Worm (Caenorhabditis elegans) whole organism, L1 larva: ENCODE results near the gene rmd-1.

Experiments
- C16A3.4 ChIP-seq: fragments of 150-350 bp; optimal IDR thresholded peaks from 2 replicates; lab custom pipeline; 2014; ENCODE audit warnings: missing biosample characterization, missing genetic modification characterization
- C34B4.2 ChIP-seq: sonication (generic microtip); optimal IDR thresholded peaks from 2 replicates; lab custom pipeline; 2017; ENCODE audit warnings: mild to moderate bottlenecking, missing genetic modification characterization, missing compliant biosample characterization
- F16B12.6 ChIP-seq: fragments of 150-350 bp; optimal IDR thresholded peaks from 2 replicates; lab custom pipeline; 2014; ENCODE audit warnings: missing biosample characterization, missing genetic modification characterization
- aly-2 ChIP-seq: fragments of 150-350 bp; optimal IDR thresholded peaks from 2 replicates; lab custom pipeline; 2014; ENCODE audit warnings: missing biosample characterization, missing genetic modification characterization
- ceh-63 ChIP-seq: fragments of 200-800 bp; sonication (Bioruptor generic); optimal IDR thresholded peaks from 2 replicates; lab custom pipeline; 2018; ENCODE audit warnings: mild to moderate bottlenecking, missing genetic modification characterization, missing compliant biosample characterization
- ceh-8 ChIP-seq: fragments of 200-800 bp; sonication (Bioruptor generic); optimal IDR thresholded peaks from 2 replicates; lab custom pipeline; 2018; ENCODE audit warnings: mild to moderate bottlenecking, missing genetic modification characterization, moderate library complexity, missing compliant biosample characterization
- ceh-88 ChIP-seq: fragments of 200-800 bp; sonication (Bioruptor generic); IDR thresholded peaks from 2 replicates; pipeline ENCODE4 v1.3.6; 2022; ENCODE audit warnings: missing genetic modification characterization, missing compliant biosample characterization
- dpl-1 ChIP-seq, 3 experiments: fragments of 150-350 bp in 2 of 3; sonication (generic microtip) in 1 of 3; optimal IDR thresholded peaks; 2 replicates each; lab custom pipeline; 2014 to 2017; ENCODE audit warnings: missing biosample characterization in 3 of 3, missing genetic modification characterization in 3 of 3, missing genetic modification reagents in 3 of 3
- dsc-1 ChIP-seq: sonication (generic microtip); optimal IDR thresholded peaks from 2 replicates; lab custom pipeline; 2016; ENCODE audit warnings: mild to moderate bottlenecking, missing genetic modification characterization, missing compliant biosample characterization
- efl-3 ChIP-seq: fragments of 200-800 bp; sonication (Bioruptor generic); optimal IDR thresholded peaks from 2 replicates; lab custom pipeline; 2018; ENCODE audit warnings: mild to moderate bottlenecking, missing genetic modification characterization, missing compliant biosample characterization
- egl-13 ChIP-seq: sonication (generic microtip); optimal IDR thresholded peaks from 2 replicates; lab custom pipeline; 2016; ENCODE audit warnings: missing genotype, missing genetic modification reagents, missing genetic modification characterization, missing compliant biosample characterization
- elt-3 ChIP-seq, 6 experiments: fragments of 150-350 bp in 1 of 6; sonication (generic microtip); optimal IDR thresholded peaks; 2 replicates each; lab custom pipeline; 2017 to 2018; ENCODE audit warnings: missing biosample characterization in 6 of 6, missing genetic modification characterization in 6 of 6, inconsistent platforms in 1 of 6
- fkh-10 ChIP-seq: sonication (generic microtip); optimal IDR thresholded peaks from 2 replicates; lab custom pipeline; 2017; ENCODE audit warnings: missing biosample characterization, missing genetic modification reagents, missing genetic modification characterization
- fkh-4 ChIP-seq: sonication (generic microtip); optimal IDR thresholded peaks from 2 replicates; lab custom pipeline; 2016; ENCODE audit warnings: missing compliant biosample characterization, missing genetic modification characterization, borderline replicate concordance
- hlh-4 ChIP-seq: sonication (generic microtip); optimal IDR thresholded peaks from 2 replicates; lab custom pipeline; 2016; ENCODE audit warnings: mild to moderate bottlenecking, missing genetic modification characterization, missing compliant biosample characterization
- irx-1 ChIP-seq: sonication (generic microtip); optimal IDR thresholded peaks from 2 replicates; lab custom pipeline; 2016; ENCODE audit warnings: missing genetic modification characterization, missing compliant biosample characterization
- isw-1 ChIP-seq: fragments of 200-800 bp; sonication (Bioruptor generic); IDR thresholded peaks from 2 replicates; pipeline ENCODE4 v1.3.6; 2022; ENCODE audit warnings: missing genetic modification characterization, missing compliant biosample characterization
- lin-14 ChIP-seq: fragments of 200-800 bp; sonication (Bioruptor generic); optimal IDR thresholded peaks from 2 replicates; lab custom pipeline; 2018; ENCODE audit warnings: mild to moderate bottlenecking, missing genetic modification characterization, moderate library complexity, missing compliant biosample characterization
- lin-15B ChIP-seq: fragments of 150-350 bp; sonication (generic microtip); optimal IDR thresholded peaks from 3 replicates; lab custom pipeline; 2014; ENCODE audit warnings: missing biosample characterization, missing genetic modification characterization
- lin-35 ChIP-seq, 2 experiments: fragments of 150-350 bp; optimal IDR thresholded peaks; 2 replicates each; lab custom pipeline; 2014; ENCODE audit warnings: missing biosample characterization in 2 of 2, missing genetic modification characterization in 2 of 2, missing genetic modification reagents in 2 of 2
- lir-3 ChIP-seq: sonication (generic microtip); optimal IDR thresholded peaks from 2 replicates; lab custom pipeline; 2016; ENCODE audit warnings: mild to moderate bottlenecking, missing genetic modification characterization, moderate library complexity, missing compliant biosample characterization; ENCODE audit not compliant: poor library complexity
- lsy-2 ChIP-seq, 2 experiments: fragments of 150-350 bp; optimal IDR thresholded peaks; 2 replicates each; lab custom pipeline; 2014; ENCODE audit warnings: missing biosample characterization in 2 of 2, missing genetic modification characterization in 2 of 2
- mab-9 ChIP-seq: fragments of 200-800 bp; sonication (Bioruptor generic); IDR thresholded peaks from 2 replicates; pipeline ENCODE4 v1.3.6; 2022; ENCODE audit warnings: missing genetic modification reagents, missing genetic modification characterization, missing compliant biosample characterization
- mef-2 ChIP-seq: fragments of 150-350 bp; optimal IDR thresholded peaks from 2 replicates; lab custom pipeline; 2014; ENCODE audit warnings: missing biosample characterization, missing genetic modification characterization
- mep-1 ChIP-seq: fragments of 150-350 bp; optimal IDR thresholded peaks from 2 replicates; lab custom pipeline; 2014; ENCODE audit warnings: missing biosample characterization, missing genetic modification characterization
- nhr-11 ChIP-seq: fragments of 150-350 bp; optimal IDR thresholded peaks from 2 replicates; lab custom pipeline; 2014; ENCODE audit warnings: missing biosample characterization, missing genetic modification characterization
- nhr-12 ChIP-seq: sonication (generic microtip); optimal IDR thresholded peaks from 2 replicates; lab custom pipeline; 2017; ENCODE audit warnings: missing biosample characterization, missing genetic modification characterization
- nhr-19 ChIP-seq: fragments of 200-800 bp; sonication (Bioruptor generic); conservative IDR thresholded peaks from 2 replicates; pipeline ENCODE4 v1.3.6; 2022; ENCODE audit warnings: missing genetic modification characterization, missing compliant biosample characterization
- nhr-20 ChIP-seq: sonication (generic microtip); optimal IDR thresholded peaks from 2 replicates; lab custom pipeline; 2016; ENCODE audit warnings: mild to moderate bottlenecking, missing genetic modification characterization, missing compliant biosample characterization
- nhr-47 ChIP-seq: sonication (generic microtip); optimal IDR thresholded peaks from 2 replicates; lab custom pipeline; 2016; ENCODE audit warnings: mild to moderate bottlenecking, missing genetic modification characterization, moderate library complexity, missing compliant biosample characterization
- nhr-85 ChIP-seq: sonication (generic microtip); peaks from one replicate; lab custom pipeline; 2016; ENCODE audit warnings: missing genetic modification characterization, inconsistent platforms, missing compliant biosample characterization
- pag-3 ChIP-seq: sonication (generic microtip); optimal IDR thresholded peaks from 2 replicates; lab custom pipeline; 2017; ENCODE audit warnings: missing genetic modification characterization, mild to moderate bottlenecking, missing compliant biosample characterization, antibody characterized with exemption, borderline replicate concordance; ENCODE audit not compliant: insufficient read depth
- pax-3 ChIP-seq: fragments of 200-800 bp; sonication (Bioruptor generic); optimal IDR thresholded peaks from 2 replicates; lab custom pipeline; 2018; ENCODE audit warnings: mild to moderate bottlenecking, missing genetic modification characterization, moderate library complexity, missing compliant biosample characterization
- pqm-1 ChIP-seq: sonication (generic microtip); optimal IDR thresholded peaks from 3 replicates; lab custom pipeline; 2017; ENCODE audit warnings: missing biosample characterization, missing genetic modification characterization
- rnt-1 ChIP-seq: sonication (generic microtip); optimal IDR thresholded peaks from 2 replicates; lab custom pipeline; 2016; ENCODE audit warnings: mild to moderate bottlenecking, missing genetic modification characterization, moderate library complexity, missing compliant biosample characterization
- snpc-4 ChIP-seq: fragments of 150-350 bp; optimal IDR thresholded peaks from 2 replicates; lab custom pipeline; 2014; ENCODE audit warnings: missing biosample characterization, missing genetic modification characterization
- sptf-1 ChIP-seq: fragments of 150-350 bp; optimal IDR thresholded peaks from 2 replicates; lab custom pipeline; 2014; ENCODE audit warnings: missing biosample characterization, missing genetic modification characterization
- sup-37 ChIP-seq: fragments of 200-800 bp; sonication (Bioruptor generic); optimal IDR thresholded peaks from 2 replicates; lab custom pipeline; 2018; ENCODE audit warnings: mild to moderate bottlenecking, missing genetic modification characterization, missing compliant biosample characterization
- tlp-1 ChIP-seq: fragments of 150-350 bp; optimal IDR thresholded peaks from 2 replicates; lab custom pipeline; 2014; ENCODE audit warnings: missing biosample characterization, missing genetic modification characterization
- unc-130 ChIP-seq: fragments of 150-350 bp; optimal IDR thresholded peaks from 2 replicates; lab custom pipeline; 2017; ENCODE audit warnings: missing biosample characterization, missing genetic modification characterization, inconsistent platforms
- unc-30 ChIP-seq: sonication (generic microtip); optimal IDR thresholded peaks from 2 replicates; lab custom pipeline; 2017; ENCODE audit warnings: missing biosample characterization, missing genetic modification characterization
- unc-62 ChIP-seq: fragments of 150-350 bp; optimal IDR thresholded peaks from 2 replicates; lab custom pipeline; 2014; ENCODE audit warnings: missing biosample characterization, missing genetic modification reagents, missing genetic modification characterization
- unc-86 ChIP-seq: sonication (generic microtip); optimal IDR thresholded peaks from 2 replicates; lab custom pipeline; 2016; ENCODE audit warnings: missing genetic modification characterization, missing compliant biosample characterization
- unc-98 ChIP-seq: fragments of 200-800 bp; sonication (Bioruptor generic); IDR thresholded peaks from 2 replicates; pipeline ENCODE4 v1.3.6; 2022; ENCODE audit warnings: missing genetic modification characterization, missing compliant biosample characterization
- vab-15 ChIP-seq: sonication (generic microtip); optimal IDR thresholded peaks from 2 replicates; lab custom pipeline; 2017; ENCODE audit warnings: missing genotype, mild to moderate bottlenecking, missing genetic modification characterization, missing compliant biosample characterization
- zag-1 ChIP-seq: fragments of 150-350 bp; optimal IDR thresholded peaks from 2 replicates; lab custom pipeline; 2014; ENCODE audit warnings: missing biosample characterization, missing genetic modification characterization
- zip-4 ChIP-seq: fragments of 200-800 bp; sonication (Bioruptor generic); optimal IDR thresholded peaks from 2 replicates; lab custom pipeline; 2018; ENCODE audit warnings: mild to moderate bottlenecking, missing genetic modification characterization, moderate library complexity, missing compliant biosample characterization
- ztf-4 ChIP-seq: fragments of 150-350 bp; optimal IDR thresholded peaks from 2 replicates; lab custom pipeline; 2014; ENCODE audit warnings: missing biosample characterization, missing genetic modification characterization

Gene rmd-1

DNA sequence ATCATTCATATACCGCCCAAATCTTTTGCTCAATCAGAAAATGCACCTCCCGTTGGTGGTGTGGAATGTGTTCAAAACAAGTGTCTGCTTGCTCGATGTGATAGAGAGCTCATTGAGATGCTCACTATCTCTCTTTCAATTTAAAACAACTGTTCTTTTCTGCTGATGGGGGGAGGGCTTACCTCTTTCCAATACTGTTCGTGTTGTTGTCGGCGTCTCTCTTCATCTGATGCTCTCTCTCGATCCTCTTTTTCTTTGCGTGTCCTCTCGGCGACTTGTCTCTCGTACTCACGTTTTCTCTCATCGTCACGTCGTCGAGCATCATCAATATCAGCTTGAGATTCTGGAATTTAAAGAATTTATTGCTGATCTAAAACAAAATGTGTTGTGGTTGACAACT is 16.9 kb upstream of the rmd-1 start (continued):
- TF ChIP-seq lin-35 (GFP tag; optimal IDR thresholded peaks at IDR 0.05; lab: Kevin White, UChicago) (peak in 1 of 2 experiments; percentile 8), egl-13 (tag; lab: Kevin White, UChicago) (no peak), pax-3 (no peak), lin-14 (GFP tag; lab: Kevin White, UChicago) (peak; percentile 77), mef-2 (no peak), lsy-2 (tag; optimal IDR thresholded peaks at IDR 0.05; lab: Kevin White, UChicago) (peak in 1 of 2 experiments; percentile 9), ztf-4 (tag; lab: Kevin White, UChicago) (no peak), lir-3 (tag; lab: Kevin White, UChicago) (peak; percentile 20), hlh-4 (tag; lab: Kevin White, UChicago) (no peak), unc-86 (tag; lab: Kevin White, UChicago) (no peak), efl-3 (GFP tag; lab: Kevin White, UChicago) (no peak), dpl-1 (GFP tag; optimal IDR thresholded peaks at IDR 0.05; lab: Kevin White, UChicago) (peak in 1 of 3 experiments; percentile 5), mep-1 (tag; lab: Kevin White, UChicago) (peak; percentile 15), isw-1 (no peak), fkh-10 (GFP tag; lab: Kevin White, UChicago) (no peak), pqm-1 (no peak)

DNA sequence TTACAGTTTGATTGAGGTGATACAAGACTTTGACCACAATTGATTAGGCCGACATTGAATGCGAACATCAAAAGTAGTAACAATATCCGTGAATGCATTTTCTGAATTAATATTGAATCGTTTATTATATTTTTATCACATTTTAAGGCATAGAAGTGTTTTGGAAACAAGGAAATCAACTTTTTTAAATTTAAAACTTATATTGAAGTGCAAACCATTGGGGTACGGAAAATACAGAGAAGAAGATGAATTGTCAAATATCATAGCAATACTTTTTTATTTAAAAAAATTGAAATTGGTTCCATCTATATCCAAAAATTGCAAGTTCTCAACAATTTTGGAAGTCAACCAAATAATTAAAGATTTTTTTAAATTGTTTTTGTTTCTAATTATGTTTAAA is 15.7 kb upstream of the rmd-1 start, which contains the start of gene T05G5.1:
Gene T05G5.1 (minus strand): TSS at position 101 of the 400 bp plus-strand sequence.
- TF ChIP-seq irx-1 (tag; lab: Kevin White, UChicago) (no peak), snpc-4 (tag; lab: Kevin White, UChicago) (no peak), unc-30 (tag; lab: Kevin White, UChicago) (no peak), ceh-88 (GFP tag; lab: Robert Waterston, UW) (no peak), unc-98 (GFP tag; lab: Robert Waterston, UW) (no peak), dsc-1 (tag; lab: Kevin White, UChicago) (no peak), pqm-1 (no peak), elt-3 (tag; optimal IDR thresholded peaks at IDR 0.05; lab: Kevin White, UChicago) (no peak), unc-130 (no peak), zip-4 (GFP tag; lab: Kevin White, UChicago) (no peak), nhr-85 (tag; lab: Kevin White, UChicago) (no peak), sptf-1 (no peak), aly-2 (no peak)

DNA sequence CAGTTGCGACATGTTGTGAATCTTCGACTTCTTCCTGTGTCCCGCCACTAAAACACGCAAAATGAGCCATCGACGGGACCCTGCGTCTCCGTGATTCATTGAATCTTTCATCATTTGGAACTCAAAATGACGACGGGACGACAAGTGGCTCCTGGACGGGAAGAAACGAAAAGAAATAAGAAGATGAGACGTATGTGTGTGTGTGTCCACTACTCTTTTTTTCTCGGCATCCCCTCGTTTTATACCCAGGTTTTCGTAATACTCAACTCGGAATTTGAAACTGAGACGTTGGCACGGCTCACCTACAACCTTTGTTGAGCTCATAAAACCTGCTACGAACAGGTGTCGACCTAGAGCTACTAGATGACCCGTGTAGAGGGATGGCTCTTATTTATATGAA is 14.4 kb upstream of the rmd-1 start:
- TF ChIP-seq lir-3 (tag; lab: Kevin White, UChicago) (no peak), nhr-12 (no peak), aly-2 (no peak), lsy-2 (tag; optimal IDR thresholded peaks at IDR 0.05; lab: Kevin White, UChicago) (peak in 1 of 2 experiments; percentile 33), nhr-19 (GFP tag; lab: Robert Waterston, UW) (peak; percentile 22; the same call in 1 of the 2 replicates), zag-1 (tag; lab: Kevin White, UChicago) (no peak), ceh-88 (GFP tag; lab: Robert Waterston, UW) (no peak), tlp-1 (tag; lab: Kevin White, UChicago) (no peak), nhr-20 (peak; percentile 33), lin-15B (tag; lab: Kevin White, UChicago) (no peak), dsc-1 (tag; lab: Kevin White, UChicago) (no peak), nhr-11 (tag; lab: Kevin White, UChicago) (no peak), ceh-8 (GFP tag; lab: Kevin White, UChicago) (no peak), mep-1 (tag; lab: Kevin White, UChicago) (no peak), C16A3.4 (no peak), sptf-1 (no peak), vab-15 (tag; lab: Kevin White, UChicago) (no peak), pag-3 (tag; lab: Kevin White, UChicago) (peak; percentile 83), isw-1 (no peak), mef-2 (no peak), dpl-1 (GFP tag; optimal IDR thresholded peaks at IDR 0.05; lab: Kevin White, UChicago) (no peak), zip-4 (GFP tag; lab: Kevin White, UChicago) (no peak), pax-3 (no peak), F16B12.6 (tag; lab: Kevin White, UChicago) (no peak), unc-62 (GFP tag; lab: Kevin White, UChicago) (no peak), unc-98 (GFP tag; lab: Robert Waterston, UW) (no peak), sup-37 (no peak), nhr-47 (tag; lab: Kevin White, UChicago) (no peak), mab-9 (no peak), C34B4.2 (tag; lab: Kevin White, UChicago) (no peak), rnt-1 (tag; lab: Kevin White, UChicago) (peak; percentile 59), ceh-63 (GFP tag; lab: Kevin White, UChicago) (no peak), fkh-4 (no peak)
